Fruit fly (Drosophila melanogaster): ENCODE data around the gene CG11069.

dm6 chr3R:24922270-24922669 is 27.7 kb downstream of the CG11069 start, which contains the start of gene Mink:
- TF ChIP-seq Hr96 (GFP tag; optimal IDR thresholded peaks at IDR 0.05) (no peak), CG14711 (tag; optimal IDR thresholded peaks at IDR 0.05) (no peak), CG7101 (tag; optimal IDR thresholded peaks at IDR 0.05) (no peak), Mnt (GFP tag; optimal IDR thresholded peaks at IDR 0.05) (no peak), kay (GFP tag; ENCODE audit: borderline replicate concordance) (no peak), CG1620 (GFP tag; optimal IDR thresholded peaks at IDR 0.05) (no peak), CG5204 (GFP tag; optimal IDR thresholded peaks at IDR 0.05) (no peak), cic (GFP tag; optimal IDR thresholded peaks at IDR 0.05) (no peak), ovo (GFP tag; optimal IDR thresholded peaks at IDR 0.05) (no peak), tj (GFP tag; optimal IDR thresholded peaks at IDR 0.05) (no peak)

Measured in whole organism, adult.